Fruit fly (Drosophila melanogaster) whole organism, embryonic: Measurements from ENCODE around the gene ppk13.
A peak's percentile ranks its signal among the peaks of the same experiment; 100 is the strongest.

Source experiments
- BtbVII ChIP-seq: fragments of 200-800 bp; sonication (Bioruptor generic); optimal IDR thresholded peaks from 3 replicates; lab custom pipeline; 2017; ENCODE audit warnings: missing biosample characterization, mild to moderate bottlenecking, missing genetic modification characterization
- CG10267 ChIP-seq: fragments of 200-800 bp; sonication (Bioruptor generic); optimal IDR thresholded peaks from 2 replicates; lab custom pipeline; 2018; ENCODE audit warnings: missing biosample characterization, mild to moderate bottlenecking, missing genetic modification characterization, moderate library complexity
- CG10543 ChIP-seq: fragments of 200-800 bp; sonication (Bioruptor generic); optimal IDR thresholded peaks from 3 replicates; lab custom pipeline; 2017; ENCODE audit warnings: missing biosample characterization, mild to moderate bottlenecking, missing genetic modification characterization, moderate library complexity
- CG11247 ChIP-seq: fragments of 200-800 bp; sonication (Bioruptor generic); IDR thresholded peaks from 2 replicates; pipeline ENCODE4 v1.3.6; 2022; ENCODE audit warnings: missing biosample characterization, missing genetic modification characterization
- CG11398 ChIP-seq: fragments of 200-800 bp; sonication (Bioruptor generic); optimal IDR thresholded peaks from 2 replicates; lab custom pipeline; 2016; ENCODE audit warnings: missing biosample characterization, missing genetic modification characterization
- CG12744 ChIP-seq: fragments of 200-800 bp; sonication (Bioruptor generic); optimal IDR thresholded peaks from 2 replicates; lab custom pipeline; 2016; ENCODE audit warnings: missing biosample characterization, missing genetic modification characterization
- CG12769 ChIP-seq: fragments of 200-800 bp; sonication (Bioruptor generic); optimal IDR thresholded peaks from 2 replicates; lab custom pipeline; 2019; ENCODE audit warnings: missing biosample characterization, mild to moderate bottlenecking, missing genetic modification characterization, moderate library complexity
- CG13775 ChIP-seq: fragments of 200-800 bp; sonication (Bioruptor generic); optimal IDR thresholded peaks from 3 replicates; lab custom pipeline; 2017; ENCODE audit warnings: missing biosample characterization, mild to moderate bottlenecking, missing genetic modification characterization
- CG15269 ChIP-seq: fragments of 200-800 bp; sonication (Bioruptor generic); optimal IDR thresholded peaks from 2 replicates; lab custom pipeline; 2018; ENCODE audit warnings: missing biosample characterization, mild to moderate bottlenecking, missing genetic modification characterization, moderate library complexity
- CG17568 ChIP-seq: fragments of 200-800 bp; sonication (Bioruptor generic); optimal IDR thresholded peaks from 2 replicates; lab custom pipeline; 2018; ENCODE audit warnings: missing biosample characterization, mild to moderate bottlenecking, missing genetic modification characterization, moderate library complexity
- CG1792 ChIP-seq: fragments of 200-800 bp; sonication (Bioruptor generic); optimal IDR thresholded peaks from 2 replicates; lab custom pipeline; 2016; ENCODE audit warnings: missing biosample characterization, missing genetic modification characterization
- CG18764 ChIP-seq: fragments of 200-800 bp; sonication (Bioruptor generic); optimal IDR thresholded peaks from 3 replicates; lab custom pipeline; 2016; ENCODE audit warnings: missing biosample characterization, missing genetic modification characterization
- CG2712 ChIP-seq: fragments of 200-800 bp; optimal IDR thresholded peaks from 3 replicates; lab custom pipeline; 2019; ENCODE audit warnings: missing biosample characterization, mild to moderate bottlenecking, missing genetic modification characterization, moderate library complexity
- CG30403 ChIP-seq: fragments of 200-800 bp; sonication (Bioruptor generic); optimal IDR thresholded peaks from 3 replicates; lab custom pipeline; 2016; ENCODE audit warnings: missing biosample characterization, missing genetic modification characterization
- CG30431 ChIP-seq: fragments of 200-800 bp; sonication (Bioruptor generic); optimal IDR thresholded peaks from 2 replicates; lab custom pipeline; 2017; ENCODE audit warnings: missing biosample characterization, missing genetic modification characterization
- CG31224 ChIP-seq: fragments of 200-800 bp; sonication (Bioruptor generic); IDR thresholded peaks from 2 replicates; pipeline ENCODE4 v1.3.6; 2022; ENCODE audit warnings: missing biosample characterization, missing genetic modification characterization
- CG3163 ChIP-seq: fragments of 200-800 bp; sonication (Bioruptor generic); optimal IDR thresholded peaks from 3 replicates; lab custom pipeline; 2016; ENCODE audit warnings: missing biosample characterization, missing genetic modification characterization
- CG34224 ChIP-seq: fragments of 200-800 bp; sonication (Bioruptor generic); IDR thresholded peaks from 3 replicates; pipeline ENCODE4 v1.3.6; 2022; ENCODE audit warnings: missing biosample characterization, missing genetic modification characterization; ENCODE audit not compliant: partially characterized antibody
- CG34422 ChIP-seq: fragments of 200-800 bp; sonication (Bioruptor generic); IDR thresholded peaks from 3 replicates; pipeline ENCODE4 v1.3.6; 2022; ENCODE audit warnings: missing biosample characterization, missing genetic modification characterization
- CG3838 ChIP-seq: fragments of 200-800 bp; sonication (Bioruptor generic); optimal IDR thresholded peaks from 3 replicates; lab custom pipeline; 2016; ENCODE audit warnings: missing biosample characterization, missing genetic modification characterization
- CG6272 ChIP-seq: fragments of 200-800 bp; sonication (Bioruptor generic); IDR thresholded peaks from 2 replicates; pipeline ENCODE4 v1.3.6; 2022; ENCODE audit warnings: missing biosample characterization, missing genetic modification characterization
- CG6683 ChIP-seq: fragments of 200-800 bp; sonication (Bioruptor generic); optimal IDR thresholded peaks from 2 replicates; lab custom pipeline; 2017; ENCODE audit warnings: missing biosample characterization, mild to moderate bottlenecking, missing genetic modification characterization, missing genetic modification reagents
- CG7987 ChIP-seq: fragments of 200-800 bp; sonication (Bioruptor generic); optimal IDR thresholded peaks from 2 replicates; lab custom pipeline; 2018; ENCODE audit warnings: missing biosample characterization, mild to moderate bottlenecking, missing genetic modification characterization, moderate library complexity
- CG8924 ChIP-seq: fragments of 200-800 bp; optimal IDR thresholded peaks from 3 replicates; lab custom pipeline; 2019; ENCODE audit warnings: missing biosample characterization, mild to moderate bottlenecking, missing genetic modification characterization, moderate library complexity
- E2f2 ChIP-seq: fragments of 200-800 bp; sonication (Bioruptor generic); IDR thresholded peaks from 2 replicates; pipeline ENCODE4 v1.3.6; 2022; ENCODE audit warnings: missing biosample characterization, missing genetic modification characterization
- GATAe ChIP-seq: fragments of 200-800 bp; sonication (Bioruptor generic); conservative IDR thresholded peaks from 2 replicates; pipeline ENCODE4 v1.3.6; 2022; ENCODE audit warnings: missing biosample characterization, missing genetic modification characterization
- MBD-R2 ChIP-seq: fragments of 200-800 bp; sonication (Bioruptor generic); IDR thresholded peaks from 2 replicates; pipeline ENCODE4 v1.3.6; 2022; ENCODE audit warnings: missing biosample characterization, missing genetic modification characterization
- MESR4 ChIP-seq: fragments of 200-800 bp; sonication (Bioruptor generic); optimal IDR thresholded peaks from 2 replicates; lab custom pipeline; 2018; ENCODE audit warnings: missing biosample characterization, mild to moderate bottlenecking, missing genetic modification characterization, moderate library complexity
- Med ChIP-seq: fragments of 200-800 bp; sonication (Bioruptor generic); peaks from one replicate; lab custom pipeline; 2016; ENCODE audit warnings: missing biosample characterization, missing genetic modification characterization, mild to moderate bottlenecking, inconsistent platforms, moderate library complexity
- Meics ChIP-seq: fragments of 200-800 bp; sonication (Bioruptor generic); optimal IDR thresholded peaks from 2 replicates; lab custom pipeline; 2017; ENCODE audit warnings: missing biosample characterization, mild to moderate bottlenecking, missing genetic modification characterization
- Oli ChIP-seq: fragments of 200-800 bp; sonication (Bioruptor generic); optimal IDR thresholded peaks from 2 replicates; lab custom pipeline; 2018; ENCODE audit warnings: missing biosample characterization, mild to moderate bottlenecking, missing genetic modification characterization, moderate library complexity
- Ptx1 ChIP-seq: fragments of 200-800 bp; sonication (Bioruptor generic); IDR thresholded peaks from 2 replicates; pipeline ENCODE4 v1.3.6; 2022; ENCODE audit warnings: missing biosample characterization, missing genetic modification characterization
- Rfx ChIP-seq: fragments of 200-800 bp; sonication (Bioruptor generic); IDR thresholded peaks from 2 replicates; pipeline ENCODE4 v1.3.6; 2022; ENCODE audit warnings: missing biosample characterization, missing genetic modification characterization
- Trl ChIP-seq, 3 experiments: fragments of >200 bp in 2 of 3; fragments of 200-800 bp in 1 of 3; sonication (Bioruptor generic) in 1 of 3; optimal IDR thresholded peaks; 2 replicates in 1 of 3; 3 replicates in 2 of 3; lab custom pipeline; 2016 to 2017; ENCODE audit warnings: missing biosample characterization in 1 of 3, missing genetic modification characterization in 1 of 3
- Xbp1 ChIP-seq: fragments of 200-800 bp; sonication (Bioruptor generic); optimal IDR thresholded peaks from 3 replicates; lab custom pipeline; 2016; ENCODE audit warnings: missing biosample characterization, mild to moderate bottlenecking, missing genetic modification characterization
- amos ChIP-seq: fragments of 200-800 bp; sonication (Bioruptor generic); IDR thresholded peaks from 2 replicates; pipeline ENCODE4 v1.3.6; 2022; ENCODE audit warnings: missing biosample characterization, missing genetic modification characterization; ENCODE audit not compliant: partially characterized antibody
- ash1 ChIP-seq: fragments of 200-800 bp; sonication (Bioruptor generic); optimal IDR thresholded peaks from 2 replicates; lab custom pipeline; 2018; ENCODE audit warnings: missing biosample characterization, mild to moderate bottlenecking, missing genetic modification characterization
- az2 ChIP-seq: fragments of 200-800 bp; sonication (Bioruptor generic); optimal IDR thresholded peaks from 3 replicates; lab custom pipeline; 2016; ENCODE audit warnings: missing biosample characterization, missing genetic modification characterization
- bbx ChIP-seq: fragments of 200-800 bp; sonication (Bioruptor generic); IDR thresholded peaks from 2 replicates; pipeline ENCODE4 v1.3.6; 2022; ENCODE audit warnings: missing biosample characterization, missing genetic modification characterization; ENCODE audit not compliant: partially characterized antibody
- cas ChIP-seq: fragments of 200-800 bp; sonication (Bioruptor generic); IDR thresholded peaks from 2 replicates; pipeline ENCODE4 v1.3.6; 2022; ENCODE audit warnings: missing biosample characterization, missing genetic modification characterization
- gem ChIP-seq: fragments of 200-800 bp; sonication (Bioruptor generic); optimal IDR thresholded peaks from 2 replicates; lab custom pipeline; 2019; ENCODE audit warnings: missing biosample characterization, mild to moderate bottlenecking, missing genetic modification characterization, moderate library complexity
- ind ChIP-seq: fragments of 200-800 bp; sonication (Bioruptor generic); optimal IDR thresholded peaks from 3 replicates; lab custom pipeline; 2016; ENCODE audit warnings: missing biosample characterization, missing genetic modification characterization
- lab ChIP-seq: fragments of 200-800 bp; sonication (Bioruptor generic); optimal IDR thresholded peaks from 3 replicates; lab custom pipeline; 2017; ENCODE audit warnings: missing biosample characterization, missing genetic modification characterization, mild to moderate bottlenecking, moderate library complexity, missing genetic modification reagents
- pan ChIP-seq, 4 experiments: fragments of >200 bp in 3 of 4; fragments of 200-800 bp in 1 of 4; sonication (Bioruptor generic) in 1 of 4; optimal IDR thresholded peaks in 3 of 4; IDR thresholded peaks in 1 of 4; 2 replicates each; pipeline versions ENCODE4 v1.3.6 to Lab custom; 2017 to 2022; ENCODE audit warnings: missing biosample characterization in 2 of 4, missing genetic modification characterization in 2 of 4, mixed read lengths in 1 of 4
- pros ChIP-seq: fragments of 200-800 bp; sonication (Bioruptor generic); optimal IDR thresholded peaks from 3 replicates; lab custom pipeline; 2019; ENCODE audit warnings: missing biosample characterization, mild to moderate bottlenecking, missing genetic modification characterization, moderate library complexity
- scrt ChIP-seq: fragments of 200-800 bp; sonication (Bioruptor generic); optimal IDR thresholded peaks from 2 replicates; lab custom pipeline; 2018; ENCODE audit warnings: missing biosample characterization, mild to moderate bottlenecking, missing genetic modification characterization, moderate library complexity
- sr ChIP-seq: fragments of 200-800 bp; sonication (Bioruptor generic); IDR thresholded peaks from 3 replicates; pipeline ENCODE4 v1.3.6; 2022; ENCODE audit warnings: missing biosample characterization, missing genetic modification characterization
- unc-4 ChIP-seq: fragments of 200-800 bp; sonication (Bioruptor generic); IDR thresholded peaks from 2 replicates; pipeline ENCODE4 v1.3.6; 2022; ENCODE audit warnings: missing biosample characterization, missing genetic modification characterization; ENCODE audit not compliant: partially characterized antibody

Gene ppk13

DNA sequence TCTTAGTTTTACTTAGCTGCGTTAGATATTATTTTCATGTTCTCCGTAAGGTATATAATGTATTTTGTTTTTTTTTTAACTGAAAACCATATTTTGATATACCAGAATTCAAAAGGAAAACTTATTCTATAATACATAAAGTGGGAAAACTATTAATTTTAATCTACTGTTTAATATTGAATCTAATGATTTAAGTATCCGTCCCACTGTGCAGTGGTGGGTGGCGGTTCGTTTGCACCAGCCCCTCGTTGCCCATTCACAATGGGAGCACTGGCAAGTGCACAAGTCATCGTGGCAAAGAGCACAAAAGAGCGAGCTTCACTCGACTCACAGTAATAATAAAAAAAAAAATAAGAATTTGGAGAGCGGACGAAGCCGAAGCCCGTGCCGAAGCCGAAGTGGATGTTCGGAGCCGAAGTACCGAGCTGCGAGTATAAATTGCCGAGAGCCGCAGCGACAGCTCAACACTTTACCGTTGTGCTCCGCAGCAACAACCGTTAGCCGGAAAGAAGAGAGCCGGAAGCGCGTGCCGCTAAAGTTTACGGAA lies 8.0 kb upstream of the ppk13 start, which contains the start of gene CG34136 (continued):
- TF ChIP-seq Rfx (GFP tag; lab: Robert Waterston, UW) (no peak), scrt (GFP tag; lab: Kevin White, UChicago) (peak; percentile 5), sr (no peak), CG17568 (GFP tag; lab: Kevin White, UChicago) (no peak), pros (GFP tag; lab: Kevin White, UChicago) (peak; percentile 59), CG11398 (no peak), MBD-R2 (peak; percentile 6; the same call in 1 of the 2 replicates), CG11247 (GFP tag; lab: Robert Waterston, UW) (no peak), CG18764 (peak; percentile 31), Oli (tag; lab: Kevin White, UChicago) (peak; percentile 61), Ptx1 (0 out of 2 replicates have a peak, but pooled peaks have one; percentile 37), cas (GFP tag; lab: Robert Waterston, UW) (no peak), CG2712 (tag; lab: Kevin White, UChicago) (peak; percentile 97), gem (tag; lab: Kevin White, UChicago) (peak; percentile 70), pan (optimal IDR thresholded peaks at IDR 0.05; lab: Kevin White, UChicago) (no peak), pan (GFP tag; optimal IDR thresholded peaks at IDR 0.05 in 1 of 2, IDR thresholded peaks at IDR 0.05 in 1 of 2) (peak in 1 of 2 experiments; percentile 25), Meics (GFP tag; lab: Kevin White, UChicago) (peak; percentile 33), CG30403 (peak; percentile 53), ash1 (no peak), Med (peak; percentile 85), lab (GFP tag; lab: Kevin White, UChicago) (peak; percentile 69), CG10543 (GFP tag; lab: Kevin White, UChicago) (peak; percentile 21), unc-4 (0 out of 2 replicates have a peak, but pooled peaks have one; percentile 20), ind (GFP tag; lab: Kevin White, UChicago) (peak; percentile 29), CG15269 (tag; lab: Kevin White, UChicago) (peak; percentile 45), CG3163 (GFP tag; lab: Kevin White, UChicago) (peak; percentile 77), CG31224 (GFP tag; lab: Robert Waterston, UW) (no peak), CG13775 (GFP tag; lab: Kevin White, UChicago) (peak; percentile 29), CG8924 (tag; lab: Kevin White, UChicago) (peak; percentile 13), CG6683 (GFP tag; lab: Kevin White, UChicago) (peak; percentile 36), CG3838 (GFP tag; lab: Kevin White, UChicago) (no peak), CG7987 (peak; percentile 13), CG30431 (GFP tag; lab: Kevin White, UChicago) (no peak), bbx (GFP tag; lab: Robert Waterston, UW) (peak; percentile 25; the same call in 1 of the 2 replicates), GATAe (no peak), CG6272 (GFP tag; lab: Robert Waterston, UW) (no peak), CG10267 (tag; lab: Kevin White, UChicago) (peak; percentile 28), CG12744 (GFP tag; lab: Kevin White, UChicago) (no peak), Trl (optimal IDR thresholded peaks at IDR 0.05; lab: Kevin White, UChicago) (peak; percentile 57 to 60), Trl (GFP tag; optimal IDR thresholded peaks at IDR 0.05; lab: Kevin White, UChicago) (peak; percentile 20), CG34422 (GFP tag; lab: Robert Waterston, UW) (no peak), az2 (GFP tag; lab: Kevin White, UChicago) (peak; percentile 42), E2f2 (GFP tag; lab: Robert Waterston, UW) (no peak; the same call in 1 of the 2 replicates), MESR4 (GFP tag; lab: Kevin White, UChicago) (no peak), Xbp1 (GFP tag; lab: Kevin White, UChicago) (peak; percentile 21), CG34224 (GFP tag; lab: Robert Waterston, UW) (0 out of 3 replicates have a peak, but pooled peaks have one; percentile 9), CG1792 (GFP tag; lab: Kevin White, UChicago) (no peak), amos (GFP tag; lab: Robert Waterston, UW) (0 out of 2 replicates have a peak, but pooled peaks have one; percentile 7), BtbVII (GFP tag; lab: Kevin White, UChicago) (peak; percentile 6), CG12769 (tag; lab: Kevin White, UChicago) (no peak)
